ENCODE assay signal across 3 worm cellular contexts in the genomic region with DNA sequence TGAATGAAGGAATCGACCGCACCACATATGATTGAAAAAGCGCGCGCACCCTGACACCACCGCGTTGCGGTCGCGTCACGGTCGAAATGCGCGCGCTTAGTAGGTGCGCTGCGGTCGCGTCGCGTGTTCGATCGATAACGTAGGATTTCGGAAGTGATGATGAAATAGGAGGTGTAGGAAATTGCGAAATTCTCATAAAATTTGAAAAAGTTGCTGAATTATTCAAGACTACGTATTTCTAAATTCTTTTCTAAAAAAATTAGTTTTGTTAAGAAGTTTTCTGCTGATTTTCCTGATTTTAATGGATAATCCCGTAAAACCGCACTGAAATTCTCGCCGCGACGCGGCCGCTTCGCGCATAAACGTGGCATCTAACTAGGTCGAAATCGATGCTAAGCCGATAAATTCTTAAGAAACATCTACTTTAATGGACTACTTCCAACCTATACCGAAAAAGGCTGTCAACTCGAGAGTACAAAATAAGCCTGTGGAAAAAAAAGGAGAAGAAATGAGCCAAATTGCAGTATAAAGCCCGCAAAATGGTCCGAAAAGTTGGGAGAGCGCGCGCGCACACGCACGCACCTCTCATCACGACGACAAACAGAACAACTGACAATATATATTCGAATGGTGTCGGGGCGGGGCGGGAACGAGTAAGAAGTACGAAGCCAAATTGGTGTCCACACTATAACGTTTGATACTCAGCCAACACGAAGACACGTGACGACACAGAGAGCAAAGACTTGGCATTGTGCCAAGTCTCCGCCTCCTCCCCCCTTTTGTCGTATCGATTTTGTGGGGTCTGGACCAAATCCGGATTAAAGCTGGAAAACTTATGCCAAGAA.
TF ChIP-seq lines count a peak whose summit lies in the region.

A gene (minus strand): TSS at position 589 of the 845 bp plus-strand sequence.

TF ChIP-seq in whole organism, L2 larva, 48 proteins besides CTCF, POLR2A, EP300 and RAD21 (continued from another document):
- peak; percentile 9 for TF ChIP-seq zag-1 (tag; optimal IDR thresholded peaks at IDR 0.05; lab: Kevin White, UChicago)
- TF ChIP-seq elt-1 (tag; optimal IDR thresholded peaks at IDR 0.05; lab: Kevin White, UChicago), result no peak
- no peak for TF ChIP-seq nhr-23 (tag; optimal IDR thresholded peaks at IDR 0.05; lab: Kevin White, UChicago)
- TF ChIP-seq ztf-1 (GFP tag; conservative IDR thresholded peaks at IDR 0.05; lab: Robert Waterston, UW), result no peak
- no peak for TF ChIP-seq elt-3 (tag; optimal IDR thresholded peaks at IDR 0.05; lab: Kevin White, UChicago)
- peak; percentile 19 for TF ChIP-seq nhr-6 (tag; optimal IDR thresholded peaks at IDR 0.05; lab: Kevin White, UChicago)
- peak; percentile 77 for TF ChIP-seq lin-13 (GFP tag; optimal IDR thresholded peaks at IDR 0.05; lab: Kevin White, UChicago)
- no peak for TF ChIP-seq ceh-16 (tag; optimal IDR thresholded peaks at IDR 0.05; lab: Kevin White, UChicago)
- TF ChIP-seq mdl-1 (tag; optimal IDR thresholded peaks at IDR 0.05; lab: Kevin White, UChicago), result peak; percentile 29 to 62
- no peak for TF ChIP-seq nhr-237 (tag; optimal IDR thresholded peaks at IDR 0.05; lab: Kevin White, UChicago)
- peak; percentile 42 for TF ChIP-seq unc-55 (GFP tag; optimal IDR thresholded peaks at IDR 0.05; lab: Kevin White, UChicago)
- no peak for TF ChIP-seq unc-62 (GFP tag; optimal IDR thresholded peaks at IDR 0.05; lab: Kevin White, UChicago)
- TF ChIP-seq Y55F3AM.14 (GFP tag; optimal IDR thresholded peaks at IDR 0.05; lab: Kevin White, UChicago), result no peak
- peak; percentile 10 for TF ChIP-seq blmp-1 (tag; optimal IDR thresholded peaks at IDR 0.05; lab: Kevin White, UChicago; ENCODE audit: insufficient read depth)
- no peak for TF ChIP-seq alr-1 (tag; optimal IDR thresholded peaks at IDR 0.05; lab: Kevin White, UChicago)
- peak; percentile 35 for TF ChIP-seq mab-5 (tag; optimal IDR thresholded peaks at IDR 0.05; lab: Kevin White, UChicago)
- TF ChIP-seq peb-1 (tag; optimal IDR thresholded peaks at IDR 0.05; lab: Kevin White, UChicago), result no peak
- TF ChIP-seq ztf-4 (tag; optimal IDR thresholded peaks at IDR 0.05; lab: Kevin White, UChicago), result no peak
- TF ChIP-seq ceh-82 (tag; optimal IDR thresholded peaks at IDR 0.05; lab: Kevin White, UChicago), result no peak
- peak; percentile 47 for TF ChIP-seq gmeb-1 (tag; optimal IDR thresholded peaks at IDR 0.05; lab: Kevin White, UChicago)
- no peak for TF ChIP-seq skn-1 (tag; optimal IDR thresholded peaks at IDR 0.05; lab: Kevin White, UChicago)
- TF ChIP-seq aly-2 (tag; optimal IDR thresholded peaks at IDR 0.05; lab: Kevin White, UChicago), result no peak
- TF ChIP-seq unc-39 (tag; optimal IDR thresholded peaks at IDR 0.05; lab: Kevin White, UChicago), result no peak
- TF ChIP-seq lin-11 (tag; optimal IDR thresholded peaks at IDR 0.05; lab: Kevin White, UChicago), result peak; percentile 8
- TF ChIP-seq C34F6.9 (tag; optimal IDR thresholded peaks at IDR 0.05; lab: Kevin White, UChicago), result peak; percentile 73
- TF ChIP-seq sma-3 (GFP tag; optimal IDR thresholded peaks at IDR 0.05; lab: Kevin White, UChicago), result peak; percentile 17
- TF ChIP-seq snpc-4 (tag; optimal IDR thresholded peaks at IDR 0.05; lab: Kevin White, UChicago), result no peak
- peak in 1 of 2 experiments; percentile 65 for TF ChIP-seq lsy-2 (tag; optimal IDR thresholded peaks at IDR 0.05; lab: Kevin White, UChicago)

TF ChIP-seq in whole organism, L4 larva, 104 proteins besides CTCF, POLR2A, EP300 and RAD21 (continued from another document and continues in another):
- TF ChIP-seq hlh-30 (tag; optimal IDR thresholded peaks at IDR 0.05; lab: Kevin White, UChicago; ENCODE audit: insufficient read depth) (peak; percentile 58), madf-9 (GFP tag; conservative IDR thresholded peaks at IDR 0.05; lab: Robert Waterston, UW) (no peak), egl-27 (tag; optimal IDR thresholded peaks at IDR 0.05; lab: Kevin White, UChicago) (no peak), zip-2 (tag; optimal IDR thresholded peaks at IDR 0.05; lab: Kevin White, UChicago) (no peak), snpc-1.2 (GFP tag; IDR thresholded peaks at IDR 0.05; lab: Robert Waterston, UW) (0 out of 2 replicates have a peak, but pooled peaks have one; percentile 21), T26A8.4 (GFP tag; IDR thresholded peaks at IDR 0.05; lab: Robert Waterston, UW) (peak; percentile 40; the same call in 1 of the 2 replicates), nhr-25 (tag; optimal IDR thresholded peaks at IDR 0.05; lab: Kevin White, UChicago; ENCODE audit: borderline replicate concordance, insufficient read depth) (no peak), aly-2 (tag; optimal IDR thresholded peaks at IDR 0.05; lab: Kevin White, UChicago) (no peak), hif-1 (tag; optimal IDR thresholded peaks at IDR 0.05; lab: Kevin White, UChicago) (no peak), ceh-20 (GFP tag; IDR thresholded peaks at IDR 0.05; lab: Robert Waterston, UW) (no peak), rbr-2 (tag; optimal IDR thresholded peaks at IDR 0.05; lab: Kevin White, UChicago) (peak; percentile 27), skn-1 (tag; optimal IDR thresholded peaks at IDR 0.05; lab: Kevin White, UChicago) (no peak), daf-16 (GFP tag; optimal IDR thresholded peaks at IDR 0.05; lab: Kevin White, UChicago) (no peak), daf-16 (tag; optimal IDR thresholded peaks at IDR 0.05; lab: Kevin White, UChicago) (no peak), dmd-6 (GFP tag; IDR thresholded peaks at IDR 0.05; lab: Robert Waterston, UW) (peak; percentile 44; the same call in 1 of the 2 replicates), dmd-8 (GFP tag; IDR thresholded peaks at IDR 0.05; lab: Robert Waterston, UW) (no peak), arid-1 (GFP tag; conservative IDR thresholded peaks at IDR 0.05; lab: Robert Waterston, UW) (0 out of 2 replicates have a peak, but pooled peaks have one; percentile 2), pqm-1 (tag; optimal IDR thresholded peaks at IDR 0.05; lab: Kevin White, UChicago) (no peak), lir-3 (tag; optimal IDR thresholded peaks at IDR 0.05; lab: Kevin White, UChicago) (no peak), nhr-6 (tag; optimal IDR thresholded peaks at IDR 0.05; lab: Kevin White, UChicago) (no peak), attf-4 (tag; optimal IDR thresholded peaks at IDR 0.05; lab: Kevin White, UChicago) (no peak), snpc-4 (tag; optimal IDR thresholded peaks at IDR 0.05; lab: Kevin White, UChicago) (no peak), ztf-11 (tag; optimal IDR thresholded peaks at IDR 0.05; lab: Kevin White, UChicago) (no peak), zfp-2 (tag; optimal IDR thresholded peaks at IDR 0.05; lab: Kevin White, UChicago) (no peak), ceh-44 (GFP tag; IDR thresholded peaks at IDR 0.05; lab: Robert Waterston, UW) (no peak), daf-8 (GFP tag; IDR thresholded peaks at IDR 0.05; lab: Robert Waterston, UW) (no peak), nhr-237 (tag; optimal IDR thresholded peaks at IDR 0.05; lab: Kevin White, UChicago) (no peak), ceh-32 (tag; optimal IDR thresholded peaks at IDR 0.05; lab: Kevin White, UChicago; ENCODE audit: poor library complexity) (no peak), F37D6.2 (tag; optimal IDR thresholded peaks at IDR 0.05; lab: Kevin White, UChicago) (no peak), nhr-77 (tag; optimal IDR thresholded peaks at IDR 0.05; lab: Kevin White, UChicago) (no peak), Y105C5A.15 (GFP tag; IDR thresholded peaks at IDR 0.05; lab: Robert Waterston, UW) (no peak), mes-2 (tag; optimal IDR thresholded peaks at IDR 0.05; lab: Kevin White, UChicago; ENCODE audit: poor library complexity, severe bottlenecking) (peak; percentile 53), unc-130 (GFP tag; optimal IDR thresholded peaks at IDR 0.05; lab: Kevin White, UChicago) (no peak), nhr-48 (tag; optimal IDR thresholded peaks at IDR 0.05; lab: Kevin White, UChicago) (no peak), nhr-10 (tag; optimal IDR thresholded peaks at IDR 0.05; lab: Kevin White, UChicago) (no peak), T20F7.1 (GFP tag; optimal IDR thresholded peaks at IDR 0.05; lab: Kevin White, UChicago) (no peak), ZK546.5 (tag; optimal IDR thresholded peaks at IDR 0.05; lab: Kevin White, UChicago) (no peak), gei-8 (GFP tag; optimal IDR thresholded peaks at IDR 0.05; lab: Kevin White, UChicago) (no peak), cey-2 (tag; optimal IDR thresholded peaks at IDR 0.05; lab: Kevin White, UChicago; ENCODE audit: borderline replicate concordance, insufficient read depth) (no peak), lsy-2 (tag; optimal IDR thresholded peaks at IDR 0.05; lab: Kevin White, UChicago) (peak in 1 of 2 experiments; percentile 59), lin-13 (GFP tag; optimal IDR thresholded peaks at IDR 0.05; lab: Kevin White, UChicago) (peak; percentile 20), tag-97 (GFP tag; IDR thresholded peaks at IDR 0.05; lab: Robert Waterston, UW) (no peak), lim-7 (GFP tag; IDR thresholded peaks at IDR 0.05; lab: Robert Waterston, UW) (no peak), lin-15B (tag; optimal IDR thresholded peaks at IDR 0.05; lab: Kevin White, UChicago) (no peak), ceh-82 (tag; optimal IDR thresholded peaks at IDR 0.05; lab: Kevin White, UChicago) (no peak), set-16 (GFP tag; IDR thresholded peaks at IDR 0.05; lab: Robert Waterston, UW) (no peak), F44E2.7 (GFP tag; IDR thresholded peaks at IDR 0.05; lab: Robert Waterston, UW) (no peak), hmg-1.1 (GFP tag; IDR thresholded peaks at IDR 0.05; lab: Robert Waterston, UW) (peak; percentile 46; the same call in 1 of the 2 replicates), F10B5.3 (tag; optimal IDR thresholded peaks at IDR 0.05; lab: Kevin White, UChicago) (no peak)

TF ChIP-seq in whole organism, mixed stage, embryonic, 35 proteins besides CTCF, POLR2A, EP300 and RAD21 (continued from another document):
- TF ChIP-seq flh-1 (GFP tag; optimal IDR thresholded peaks at IDR 0.05; lab: Kevin White, UChicago) (peak; percentile 3), unc-39 (tag; optimal IDR thresholded peaks at IDR 0.05; lab: Kevin White, UChicago) (no peak), bed-3 (GFP tag; optimal IDR thresholded peaks at IDR 0.05; lab: Kevin White, UChicago) (peak; percentile 7), nhr-237 (tag; optimal IDR thresholded peaks at IDR 0.05; lab: Kevin White, UChicago) (no peak), ceh-83 (GFP tag; optimal IDR thresholded peaks at IDR 0.05; lab: Kevin White, UChicago) (peak; percentile 75), ztf-11 (tag; optimal IDR thresholded peaks at IDR 0.05; lab: Kevin White, UChicago) (no peak), lin-13 (tag; optimal IDR thresholded peaks at IDR 0.05; lab: Kevin White, UChicago) (peak; percentile 27), sem-2 (GFP tag; optimal IDR thresholded peaks at IDR 0.05; lab: Kevin White, UChicago) (no peak)
